Fruit fly (Drosophila melanogaster): ENCODE data around the gene Gpo3.

Gene Gpo3

dm6 chr2L:13707915-13708314 is at the start of gene Gpo3:
Gene Gpo3, plus strand, starts transcription at chr2L:13708215.
- no peak for TF ChIP-seq noc (tag; optimal IDR thresholded peaks at IDR 0.05)

- no peak for TF ChIP-seq noc (tag; optimal IDR thresholded peaks at IDR 0.05)
Observed at dm6 chr2L:13665025-13665881, 42.8 kb upstream of the Gpo3 start, which contains the start of gene CG18507. Gene CG18507, plus strand, starts transcription at chr2L:13665525.

DNA sequence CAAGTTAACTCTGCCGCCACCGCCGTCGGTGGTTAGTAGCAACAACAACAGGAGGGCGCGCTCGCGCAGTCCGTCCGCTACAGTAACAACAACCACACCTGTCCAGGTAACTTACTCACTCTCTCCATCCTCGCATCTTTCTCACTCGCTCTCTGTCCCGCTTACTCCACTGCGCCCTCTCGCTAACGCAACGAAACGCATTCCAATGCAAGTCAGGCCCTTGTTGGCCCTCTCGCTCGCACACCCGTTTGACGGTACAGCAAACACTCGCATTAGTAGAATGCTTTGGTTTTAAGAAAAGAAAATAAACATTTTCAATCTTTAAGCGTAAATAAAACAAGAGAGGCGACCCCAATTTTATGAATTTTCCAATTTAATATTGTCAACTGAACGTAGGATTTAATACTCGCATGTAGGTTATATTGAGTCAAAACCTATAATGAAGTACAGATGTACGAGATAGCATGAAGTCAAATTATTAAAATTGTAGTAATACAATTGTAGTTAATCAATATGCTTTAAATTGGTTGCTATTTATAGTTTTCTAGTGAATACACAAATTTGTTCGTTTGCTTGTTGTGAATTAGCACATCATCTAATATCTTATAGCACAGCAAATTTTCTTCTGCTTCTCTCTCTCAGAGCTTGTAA is 41.9 kb upstream of the Gpo3 start:
- TF ChIP-seq noc (tag; optimal IDR thresholded peaks at IDR 0.05): no peak

- no peak for TF ChIP-seq noc (tag; optimal IDR thresholded peaks at IDR 0.05)
Observed at dm6 chr2L:13699057-13699456, 9.0 kb upstream of the Gpo3 start.

dm6 chr2L:13717121-13717520 is 9.1 kb downstream of the Gpo3 start, which contains the start of gene DIP-kappa:
Gene DIP-kappa, minus strand, starts transcription at chr2L:13717320.
- no peak for TF ChIP-seq noc (tag; optimal IDR thresholded peaks at IDR 0.05)

DNA sequence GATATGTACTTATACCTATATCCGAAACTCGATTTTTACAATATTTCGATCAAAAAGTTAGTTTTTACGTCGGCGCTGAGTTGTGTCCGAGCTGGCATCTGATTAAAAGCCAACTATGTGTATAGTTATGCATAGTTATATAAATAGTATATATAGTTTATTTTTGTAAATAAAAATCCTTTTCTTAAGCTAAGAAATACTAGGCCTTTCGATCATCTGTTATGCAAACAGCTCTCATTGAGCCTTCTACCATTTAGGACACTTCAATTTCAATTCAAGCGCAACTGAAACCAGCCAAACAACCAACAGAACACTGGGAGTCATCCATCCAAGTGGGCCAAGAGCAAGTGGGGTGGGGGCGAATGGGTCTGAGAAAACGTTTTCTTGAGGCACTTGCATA is 15.5 kb downstream of the Gpo3 start, which contains the start of gene CG9014:
TSS of gene CG9014 (minus strand) at position 101 of the 400 bp plus-strand sequence.
- TF ChIP-seq noc (tag; optimal IDR thresholded peaks at IDR 0.05): no peak

dm6 chr2L:13732287-13732686 is 24.3 kb downstream of the Gpo3 start:
- no peak for TF ChIP-seq noc (tag; optimal IDR thresholded peaks at IDR 0.05)

dm6 chr2L:13735838-13736237 is 27.8 kb downstream of the Gpo3 start, which contains the start of gene nur:
Gene nur, plus strand, starts transcription at chr2L:13736138.
- TF ChIP-seq noc (tag; optimal IDR thresholded peaks at IDR 0.05): no peak

dm6 chr2L:13746652-13747051 is 38.6 kb downstream of the Gpo3 start, which contains the start of gene TM9SF4:
Gene TM9SF4, plus strand, starts transcription at chr2L:13746952.
- no peak for TF ChIP-seq noc (tag; optimal IDR thresholded peaks at IDR 0.05)

Measured in whole organism, larva.